Fruit fly (Drosophila melanogaster): Measurements from ENCODE around the gene CG6569.

Gene CG6569

DNA sequence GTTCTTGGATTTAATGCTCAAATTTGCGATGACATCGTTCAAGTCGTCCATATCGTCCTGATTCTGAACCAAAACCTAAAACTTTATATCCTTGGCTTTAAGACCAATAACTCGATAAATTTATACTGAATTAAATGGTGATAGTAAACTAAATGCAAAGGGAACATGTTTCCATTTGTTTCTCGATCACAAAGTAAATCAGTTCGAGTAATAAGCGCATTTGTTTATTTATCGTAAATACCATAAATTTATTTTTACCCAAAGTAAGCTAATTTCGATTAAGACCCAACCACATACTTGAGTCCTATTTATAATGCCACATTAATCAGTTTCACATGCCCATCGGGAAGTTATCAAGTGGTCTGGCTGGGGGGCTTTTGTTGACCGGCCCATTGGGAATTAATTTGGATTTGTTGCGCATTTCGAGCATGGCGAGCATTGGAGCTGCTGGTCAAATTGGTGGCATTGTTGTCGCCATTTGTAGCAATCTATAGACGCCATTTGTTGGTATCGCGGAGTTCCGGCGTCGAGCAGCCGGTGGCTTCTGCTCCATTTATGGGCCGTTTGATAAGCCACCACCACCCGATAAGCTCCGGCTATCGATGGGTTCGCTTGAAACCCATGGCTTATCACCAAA is 1.9 kb upstream of the CG6569 start, which contains the start of gene CG31174:
Gene CG31174, minus strand, starts transcription at position 51 of the 637 bp plus-strand sequence.
- TF ChIP-seq fd96Ca (GFP tag; IDR thresholded peaks at IDR 0.05) (no peak), CG8159 (tag; optimal IDR thresholded peaks at IDR 0.05) (no peak), Snoo (tag; optimal IDR thresholded peaks at IDR 0.05) (no peak), gl (tag; optimal IDR thresholded peaks at IDR 0.05) (no peak)

DNA sequence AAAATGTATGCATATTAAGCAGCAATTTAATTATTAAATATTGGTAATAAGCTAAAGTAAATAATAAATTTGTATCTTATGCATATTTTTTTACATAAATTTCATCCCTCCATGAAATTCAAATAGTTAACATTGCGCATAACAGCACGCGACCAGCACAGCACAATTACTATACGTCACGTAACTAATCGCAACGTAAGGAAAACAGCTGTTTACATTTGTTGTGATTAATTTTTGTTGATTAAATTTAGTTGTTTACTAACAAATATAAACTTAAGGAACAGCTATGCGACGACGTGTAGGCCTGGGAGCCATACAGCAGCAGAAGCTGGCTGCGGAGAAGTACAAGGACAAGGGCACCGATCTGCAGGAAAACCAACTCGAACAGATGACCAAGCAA is 2.7 kb downstream of the CG6569 start, which contains the start of gene lsn:
Gene lsn, plus strand, starts transcription at position 177 of the 400 bp plus-strand sequence.
- TF ChIP-seq D1 (tag; optimal IDR thresholded peaks at IDR 0.05): peak; percentile 46
- no peak for TF ChIP-seq EcR (GFP tag; optimal IDR thresholded peaks at IDR 0.05)

DNA sequence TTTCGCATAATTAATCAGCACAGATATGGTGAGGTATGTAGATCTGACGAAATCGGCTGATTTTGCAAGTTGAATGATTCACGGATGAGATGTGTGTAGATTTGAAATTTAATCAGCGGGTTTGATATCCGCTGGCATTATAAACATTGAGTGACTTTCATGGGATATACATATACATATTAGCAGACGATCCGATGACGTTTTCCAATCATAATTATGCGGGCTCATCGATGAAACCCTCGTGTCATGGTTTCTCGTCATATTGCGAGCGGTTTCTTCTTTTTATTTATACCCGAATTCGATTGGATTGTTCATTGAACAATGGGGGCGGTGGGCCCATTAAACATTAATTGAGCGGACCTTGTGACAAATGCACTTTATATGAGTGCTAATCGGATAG is 3.2 kb downstream of the CG6569 start:
- TF ChIP-seq Ets98B (GFP tag; IDR thresholded peaks at IDR 0.05) (no peak), CG13204 (GFP tag; optimal IDR thresholded peaks at IDR 0.05) (no peak), CG14655 (GFP tag; optimal IDR thresholded peaks at IDR 0.05) (no peak), Snoo (tag; optimal IDR thresholded peaks at IDR 0.05) (no peak), Pif1A (GFP tag; optimal IDR thresholded peaks at IDR 0.05) (no peak), CG34367 (tag; optimal IDR thresholded peaks at IDR 0.05) (no peak), CG8159 (tag; optimal IDR thresholded peaks at IDR 0.05) (no peak), Pif1B (GFP tag; optimal IDR thresholded peaks at IDR 0.05) (no peak), fd96Ca (GFP tag; IDR thresholded peaks at IDR 0.05) (no peak), D1 (tag; optimal IDR thresholded peaks at IDR 0.05) (no peak), rn (GFP tag; IDR thresholded peaks at IDR 0.05) (no peak), CG8301 (tag; optimal IDR thresholded peaks at IDR 0.05) (no peak), gl (tag; optimal IDR thresholded peaks at IDR 0.05) (no peak), CG32121 (GFP tag; IDR thresholded peaks at IDR 0.05) (no peak), CG12605 (GFP tag; IDR thresholded peaks at IDR 0.05) (no peak), CG4496 (GFP tag; IDR thresholded peaks at IDR 0.05) (no peak), CG17806 (tag; optimal IDR thresholded peaks at IDR 0.05) (no peak), CG9948 (tag; optimal IDR thresholded peaks at IDR 0.05) (no peak), CG10348 (GFP tag; IDR thresholded peaks at IDR 0.05) (no peak), CG15710 (tag; optimal IDR thresholded peaks at IDR 0.05) (no peak)

DNA sequence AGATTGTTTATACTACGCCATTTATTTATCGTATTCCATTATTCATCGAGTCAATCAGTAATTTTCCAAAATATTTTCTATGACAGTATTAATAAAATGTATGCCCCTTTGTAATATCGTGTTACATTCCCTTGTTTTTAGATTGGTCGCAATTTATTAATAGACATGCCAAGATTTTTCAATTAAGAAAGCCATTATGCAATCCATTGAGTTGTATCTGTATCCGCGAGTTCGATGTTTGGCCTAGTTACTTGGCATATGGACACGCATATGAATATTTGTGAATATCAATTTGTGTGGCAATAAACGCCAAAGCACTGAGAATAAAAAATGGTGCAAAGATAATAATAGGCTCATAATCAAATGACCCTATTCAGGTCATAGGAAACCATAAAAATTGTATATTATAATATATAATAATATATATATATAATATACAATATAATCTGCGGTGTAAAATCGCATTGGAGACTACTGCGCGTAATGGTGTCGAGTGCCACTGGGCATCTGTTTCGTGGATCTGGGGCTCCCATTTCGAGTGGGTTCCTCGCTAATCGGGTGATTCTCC is 3.8 kb downstream of the CG6569 start:
- TF ChIP-seq CG32121 (GFP tag; IDR thresholded peaks at IDR 0.05) (0 out of 2 replicates have a peak, but pooled peaks have one; percentile 23), Pif1B (GFP tag; optimal IDR thresholded peaks at IDR 0.05) (no peak), CG34367 (tag; optimal IDR thresholded peaks at IDR 0.05) (no peak), fd96Ca (GFP tag; IDR thresholded peaks at IDR 0.05) (no peak), CG14655 (GFP tag; optimal IDR thresholded peaks at IDR 0.05) (peak; percentile 16), CG8159 (tag; optimal IDR thresholded peaks at IDR 0.05) (no peak), rn (GFP tag; IDR thresholded peaks at IDR 0.05) (no peak), CG9948 (tag; optimal IDR thresholded peaks at IDR 0.05) (no peak), Pif1A (GFP tag; optimal IDR thresholded peaks at IDR 0.05) (no peak), CG4496 (GFP tag; IDR thresholded peaks at IDR 0.05) (no peak), EcR (GFP tag; optimal IDR thresholded peaks at IDR 0.05) (no peak), CG12605 (GFP tag; IDR thresholded peaks at IDR 0.05) (no peak), CG15710 (tag; optimal IDR thresholded peaks at IDR 0.05) (no peak), gl (tag; optimal IDR thresholded peaks at IDR 0.05) (no peak), Ets98B (GFP tag; IDR thresholded peaks at IDR 0.05) (no peak), CG13204 (GFP tag; optimal IDR thresholded peaks at IDR 0.05) (no peak), CG10348 (GFP tag; IDR thresholded peaks at IDR 0.05) (no peak), CG8301 (tag; optimal IDR thresholded peaks at IDR 0.05) (no peak)

DNA sequence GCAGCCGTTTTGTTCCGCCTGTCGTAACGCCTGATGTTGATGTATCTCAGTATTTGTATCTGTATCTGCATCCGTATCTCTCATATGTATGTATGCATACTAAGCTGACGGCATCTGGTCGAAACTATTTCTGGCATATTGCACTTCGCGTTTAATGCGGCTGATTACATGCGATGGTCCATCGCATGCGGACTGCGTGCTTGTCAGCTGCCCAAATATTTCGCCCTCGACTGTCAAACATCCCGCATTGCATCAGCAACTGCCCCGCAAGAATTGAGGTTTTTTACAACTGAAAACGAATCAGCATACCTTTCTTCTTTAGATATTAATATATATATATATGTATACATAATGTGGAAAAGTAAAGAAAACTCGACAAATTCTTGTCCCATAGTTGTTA is 4.9 kb downstream of the CG6569 start:
- no peak for TF ChIP-seq CG8301 (tag; optimal IDR thresholded peaks at IDR 0.05)
- TF ChIP-seq CG15710 (tag; optimal IDR thresholded peaks at IDR 0.05): no peak
- TF ChIP-seq CG14655 (GFP tag; optimal IDR thresholded peaks at IDR 0.05): peak; percentile 41

DNA sequence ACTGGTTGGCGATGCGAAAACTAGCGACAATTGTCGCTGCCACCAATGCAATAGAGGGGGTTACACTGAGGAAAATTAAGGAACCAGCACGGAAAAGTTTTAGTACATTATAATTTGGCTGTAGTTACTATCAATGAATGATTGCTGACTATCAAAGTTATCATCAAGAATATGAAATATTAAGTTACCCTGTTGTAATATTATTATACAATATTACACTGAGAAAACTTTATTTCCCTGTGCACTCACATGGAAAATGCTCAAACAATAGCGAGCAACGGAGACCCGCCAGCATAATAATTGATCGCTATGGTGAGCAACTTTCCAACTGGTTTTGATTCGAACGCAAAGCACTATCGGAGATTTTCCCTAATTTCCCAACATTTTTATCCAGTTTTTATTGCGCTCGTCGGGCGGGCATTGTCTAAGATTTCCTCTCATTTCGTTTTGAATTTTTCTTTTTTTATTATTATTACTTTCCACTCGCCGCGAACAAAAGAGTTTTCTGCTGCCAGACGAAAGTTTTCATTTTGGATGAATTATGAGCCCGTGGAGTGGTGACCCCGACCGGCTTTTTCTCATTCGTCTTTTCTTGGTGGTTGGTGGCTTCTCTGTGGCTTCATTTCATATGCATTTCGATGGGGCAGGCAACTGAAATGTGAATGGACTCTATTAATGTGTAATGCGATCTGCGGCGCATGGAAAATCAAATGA is 5.4 kb downstream of the CG6569 start:
- TF ChIP-seq Snoo (tag; optimal IDR thresholded peaks at IDR 0.05) (no peak), CG15710 (tag; optimal IDR thresholded peaks at IDR 0.05) (no peak), CG14655 (GFP tag; optimal IDR thresholded peaks at IDR 0.05) (peak; percentile 85), CG12605 (GFP tag; IDR thresholded peaks at IDR 0.05) (peak; percentile 86), fd96Ca (GFP tag; IDR thresholded peaks at IDR 0.05) (no peak; the same call in none of the 3 replicates), gl (tag; optimal IDR thresholded peaks at IDR 0.05) (no peak), CG17806 (tag; optimal IDR thresholded peaks at IDR 0.05) (peak; percentile 21), Pif1B (GFP tag; optimal IDR thresholded peaks at IDR 0.05) (peak; percentile 41), CG34367 (tag; optimal IDR thresholded peaks at IDR 0.05) (no peak), Ets98B (GFP tag; IDR thresholded peaks at IDR 0.05) (peak; percentile 94), CG9948 (tag; optimal IDR thresholded peaks at IDR 0.05) (peak; percentile 16), EcR (GFP tag; optimal IDR thresholded peaks at IDR 0.05) (no peak), CG32121 (GFP tag; IDR thresholded peaks at IDR 0.05) (peak; percentile 93), CG8159 (tag; optimal IDR thresholded peaks at IDR 0.05) (peak; percentile 8), CG10348 (GFP tag; IDR thresholded peaks at IDR 0.05) (peak; percentile 78), Pif1A (GFP tag; optimal IDR thresholded peaks at IDR 0.05) (peak; percentile 73), CG8301 (tag; optimal IDR thresholded peaks at IDR 0.05) (peak; percentile 91), CG4496 (GFP tag; IDR thresholded peaks at IDR 0.05) (peak; percentile 94), D1 (tag; optimal IDR thresholded peaks at IDR 0.05) (no peak), CG13204 (GFP tag; optimal IDR thresholded peaks at IDR 0.05) (no peak), rn (GFP tag; IDR thresholded peaks at IDR 0.05) (peak; percentile 79)

Data from whole organism, pupa.